Worm (Caenorhabditis elegans): ENCODE measurements around the gene F18H3.4.

The F18H3.4 gene

ce11 chrX:13555098-13555497 lies 26.2 kb downstream of the F18H3.4 start (continued):
- TF ChIP-seq snpc-4 (tag; optimal IDR thresholded peaks at IDR 0.05) (no peak), nhr-20 (tag; optimal IDR thresholded peaks at IDR 0.05) (peak; percentile 78), fkh-4 (tag; optimal IDR thresholded peaks at IDR 0.05; ENCODE audit: borderline replicate concordance) (no peak), unc-98 (GFP tag; IDR thresholded peaks at IDR 0.05) (no peak), zag-1 (tag; optimal IDR thresholded peaks at IDR 0.05) (no peak), sptf-1 (tag; optimal IDR thresholded peaks at IDR 0.05) (no peak), lin-14 (GFP tag; optimal IDR thresholded peaks at IDR 0.05) (peak; percentile 72), fos-1 (tag; optimal IDR thresholded peaks at IDR 0.05) (no peak), skn-1 (tag; optimal IDR thresholded peaks at IDR 0.05) (no peak), sup-37 (GFP tag; optimal IDR thresholded peaks at IDR 0.05) (no peak), ceh-63 (GFP tag; optimal IDR thresholded peaks at IDR 0.05) (no peak), sox-4 (tag; optimal IDR thresholded peaks at IDR 0.05) (no peak), fkh-8 (tag; optimal IDR thresholded peaks at IDR 0.05) (no peak), nhr-19 (GFP tag; conservative IDR thresholded peaks at IDR 0.05) (peak; percentile 51), grh-1 (GFP tag; IDR thresholded peaks at IDR 0.05) (no peak), C16A3.4 (tag; optimal IDR thresholded peaks at IDR 0.05) (no peak), mdl-1 (tag; optimal IDR thresholded peaks at IDR 0.05) (no peak), nhr-84 (tag; optimal IDR thresholded peaks at IDR 0.05) (no peak), ces-1 (GFP tag; optimal IDR thresholded peaks at IDR 0.05) (no peak), lin-13 (GFP tag; optimal IDR thresholded peaks at IDR 0.05) (no peak), zip-4 (GFP tag; optimal IDR thresholded peaks at IDR 0.05) (no peak), mab-9 (GFP tag; IDR thresholded peaks at IDR 0.05) (no peak), nhr-12 (tag; optimal IDR thresholded peaks at IDR 0.05) (no peak)

ce11 chrX:13556066-13556465 lies 27.2 kb downstream of the F18H3.4 start, which contains the start of gene glb-20:
Gene glb-20, minus strand, starts transcription at chrX:13556166.
- TF ChIP-seq sptf-1 (tag; optimal IDR thresholded peaks at IDR 0.05) (no peak), hlh-17 (GFP tag; optimal IDR thresholded peaks at IDR 0.05; ENCODE audit: borderline replicate concordance) (no peak), jun-1 (tag; optimal IDR thresholded peaks at IDR 0.05) (no peak), C34B4.2 (tag; optimal IDR thresholded peaks at IDR 0.05) (no peak), aha-1 (tag; optimal IDR thresholded peaks at IDR 0.05) (no peak), fkh-10 (GFP tag; optimal IDR thresholded peaks at IDR 0.05) (no peak), sox-4 (tag; optimal IDR thresholded peaks at IDR 0.05) (no peak), efl-1 (optimal IDR thresholded peaks at IDR 0.05) (no peak), efl-1 (GFP tag; optimal IDR thresholded peaks at IDR 0.05 in 1 of 2) (no peak), ets-5 (GFP tag; IDR thresholded peaks at IDR 0.05) (no peak), zip-4 (GFP tag; optimal IDR thresholded peaks at IDR 0.05) (no peak), xbp-1 (tag; optimal IDR thresholded peaks at IDR 0.05) (no peak), nhr-47 (tag; optimal IDR thresholded peaks at IDR 0.05) (no peak)

ce11 chrX:13558667-13559066 lies 29.8 kb downstream of the F18H3.4 start:
- TF ChIP-seq zag-1 (tag; optimal IDR thresholded peaks at IDR 0.05): no peak
- TF ChIP-seq elt-3 (tag; optimal IDR thresholded peaks at IDR 0.05): no peak
- peak; percentile 31 for TF ChIP-seq rnt-1 (tag; optimal IDR thresholded peaks at IDR 0.05)
- TF ChIP-seq pqm-1 (tag; optimal IDR thresholded peaks at IDR 0.05): no peak
- peak; percentile 41 for TF ChIP-seq nhr-71 (tag; optimal IDR thresholded peaks at IDR 0.05)
- peak; percentile 70 for TF ChIP-seq lin-14 (GFP tag; optimal IDR thresholded peaks at IDR 0.05)

ce11 chrX:13561954-13562353 lies 33.1 kb downstream of the F18H3.4 start:
- TF ChIP-seq nhr-71 (tag; optimal IDR thresholded peaks at IDR 0.05) (peak; percentile 62), F16B12.6 (tag; optimal IDR thresholded peaks at IDR 0.05) (no peak), ceh-88 (GFP tag; IDR thresholded peaks at IDR 0.05) (no peak), lsy-2 (tag; optimal IDR thresholded peaks at IDR 0.05) (peak in 1 of 2 experiments; percentile 9), dpl-1 (GFP tag; optimal IDR thresholded peaks at IDR 0.05) (no peak), xbp-1 (tag; optimal IDR thresholded peaks at IDR 0.05) (no peak), hlh-4 (tag; optimal IDR thresholded peaks at IDR 0.05) (no peak), sox-4 (tag; optimal IDR thresholded peaks at IDR 0.05) (no peak), skn-1 (tag; optimal IDR thresholded peaks at IDR 0.05) (no peak), lin-39 (tag; optimal IDR thresholded peaks at IDR 0.05) (peak; percentile 32), nhr-19 (GFP tag; conservative IDR thresholded peaks at IDR 0.05) (peak; percentile 14), zag-1 (tag; optimal IDR thresholded peaks at IDR 0.05) (no peak), unc-30 (tag; optimal IDR thresholded peaks at IDR 0.05) (no peak), nhr-90 (tag; optimal IDR thresholded peaks at IDR 0.05; ENCODE audit: poor library complexity) (no peak), pag-3 (tag; optimal IDR thresholded peaks at IDR 0.05; ENCODE audit: borderline replicate concordance, insufficient read depth) (peak; percentile 62), rnt-1 (tag; optimal IDR thresholded peaks at IDR 0.05) (peak; percentile 49), ceh-82 (tag; optimal IDR thresholded peaks at IDR 0.05) (no peak), sptf-1 (tag; optimal IDR thresholded peaks at IDR 0.05) (no peak), nhr-20 (tag; optimal IDR thresholded peaks at IDR 0.05) (peak; percentile 7), vab-15 (tag; optimal IDR thresholded peaks at IDR 0.05) (no peak)

Data from whole organism, L1 larva.